Worm (Caenorhabditis elegans) whole organism, late embryonic: ENCODE data around the gene paa-1.

ENCODE experiments used
- ama-1 ChIP-seq: fragments of 150-350 bp; optimal IDR thresholded peaks from 2 replicates; lab custom pipeline; 2014
- ceh-45 ChIP-seq: fragments of 200-800 bp; sonication (Bioruptor generic); IDR thresholded peaks from 2 replicates; pipeline ENCODE4 v1.3.6; 2022; ENCODE audit warnings: missing genetic modification reagents, missing genetic modification characterization, missing compliant biosample characterization
- ceh-9 ChIP-seq: sonication (generic microtip); optimal IDR thresholded peaks from 2 replicates; lab custom pipeline; 2016; ENCODE audit warnings: mild to moderate bottlenecking, missing genetic modification characterization, inconsistent platforms, missing compliant biosample characterization
- elt-4 ChIP-seq: sonication (generic microtip); optimal IDR thresholded peaks from 2 replicates; lab custom pipeline; 2016; ENCODE audit warnings: missing genetic modification characterization, missing compliant biosample characterization
- eyg-1 ChIP-seq: sonication (generic microtip); optimal IDR thresholded peaks from 2 replicates; lab custom pipeline; 2016; ENCODE audit warnings: missing genotype, missing genetic modification characterization, missing compliant biosample characterization
- fax-1 ChIP-seq: sonication (generic microtip); optimal IDR thresholded peaks from 2 replicates; lab custom pipeline; 2016; ENCODE audit warnings: missing genotype, missing genetic modification characterization, missing compliant biosample characterization
- hlh-30 ChIP-seq: sonication (generic microtip); optimal IDR thresholded peaks from 2 replicates; lab custom pipeline; 2017; ENCODE audit warnings: antibody characterized with exemption, missing genetic modification characterization, missing compliant biosample characterization; ENCODE audit not compliant: insufficient read depth
- lim-6 ChIP-seq: sonication (generic microtip); optimal IDR thresholded peaks from 2 replicates; lab custom pipeline; 2016; ENCODE audit warnings: missing genetic modification characterization, missing compliant biosample characterization
- mec-3 ChIP-seq: sonication (generic microtip); optimal IDR thresholded peaks from 2 replicates; lab custom pipeline; 2016; ENCODE audit warnings: borderline replicate concordance, missing genetic modification characterization, missing compliant biosample characterization
- nfya-1 ChIP-seq: sonication (generic microtip); optimal IDR thresholded peaks from 2 replicates; lab custom pipeline; 2017; ENCODE audit warnings: missing genetic modification characterization, mild to moderate bottlenecking, missing compliant biosample characterization, antibody characterized with exemption, moderate library complexity
- pag-3 ChIP-seq: sonication (generic microtip); optimal IDR thresholded peaks from 2 replicates; lab custom pipeline; 2016; ENCODE audit warnings: missing compliant biosample characterization, missing genetic modification characterization, borderline replicate concordance
- pha-4 ChIP-seq: fragments of 150-350 bp; optimal IDR thresholded peaks from 2 replicates; lab custom pipeline; 2018; ENCODE audit warnings: missing biosample characterization, missing genetic modification reagents, missing genetic modification characterization
- tbx-7 ChIP-seq: sonication (generic microtip); optimal IDR thresholded peaks from 2 replicates; lab custom pipeline; 2016; ENCODE audit warnings: missing genotype, missing genetic modification characterization, missing compliant biosample characterization
- unc-42 ChIP-seq: sonication (generic microtip); optimal IDR thresholded peaks from 2 replicates; lab custom pipeline; 2016; ENCODE audit warnings: missing genotype, missing genetic modification characterization, missing compliant biosample characterization

DNA sequence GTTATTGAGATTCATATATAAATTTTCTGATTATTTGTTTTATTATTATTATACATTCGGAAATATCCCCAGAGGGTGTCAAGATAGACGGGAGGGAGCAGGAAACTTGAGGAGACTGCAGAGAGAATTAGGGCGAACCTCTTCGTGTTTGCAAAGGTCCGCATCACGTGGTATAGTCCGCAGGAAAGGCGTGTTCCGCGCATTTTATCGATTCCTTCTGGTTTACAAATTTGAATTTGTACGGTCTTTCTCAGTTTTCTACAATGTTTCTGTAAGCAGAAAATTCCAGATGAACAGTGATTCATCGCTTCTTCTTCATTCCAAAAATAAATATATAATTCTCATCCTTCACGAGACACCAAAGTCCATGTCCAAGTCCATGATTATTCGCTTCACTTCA, 49.4 kb downstream of the paa-1 start:
- no peak for TF ChIP-seq eyg-1
- TF ChIP-seq pha-4 = no peak
- no peak for TF ChIP-seq nfya-1 (tag; lab: Kevin White, UChicago)
- no peak for TF ChIP-seq lim-6 (tag; lab: Kevin White, UChicago)
- no peak for TF ChIP-seq ceh-9 (tag; lab: Kevin White, UChicago)
- no peak for TF ChIP-seq ama-1 (lab: Kevin White, UChicago)
- peak; percentile 86 for TF ChIP-seq hlh-30 (tag; lab: Kevin White, UChicago)
- TF ChIP-seq tbx-7 (tag; lab: Kevin White, UChicago) = no peak
- TF ChIP-seq ceh-45 (GFP tag; lab: Robert Waterston, UW) = no peak
- TF ChIP-seq mec-3 = no peak
- no peak for TF ChIP-seq elt-4 (tag; lab: Kevin White, UChicago)
- no peak for TF ChIP-seq unc-42 (tag; lab: Kevin White, UChicago)
- TF ChIP-seq pag-3 (tag; lab: Kevin White, UChicago) = no peak
- no peak for TF ChIP-seq fax-1 (tag; lab: Kevin White, UChicago)
